Worm (Caenorhabditis elegans): ENCODE measurements around the gene F43E2.1.

Gene F43E2.1

ce11 chrII:7340703-7341102 is 34.4 kb upstream of the F43E2.1 start:
- TF ChIP-seq crh-2 (tag; optimal IDR thresholded peaks at IDR 0.05): no peak
- TF ChIP-seq C34F6.9 (tag; optimal IDR thresholded peaks at IDR 0.05): no peak
- no peak for TF ChIP-seq snpc-4 (tag; optimal IDR thresholded peaks at IDR 0.05)
- no peak for TF ChIP-seq gmeb-1 (tag; optimal IDR thresholded peaks at IDR 0.05)
- TF ChIP-seq ztf-1 (GFP tag; conservative IDR thresholded peaks at IDR 0.05): no peak
- TF ChIP-seq sem-4 (tag; optimal IDR thresholded peaks at IDR 0.05): no peak
- TF ChIP-seq unc-62 (GFP tag; optimal IDR thresholded peaks at IDR 0.05): no peak
- TF ChIP-seq R02D3.7 (tag; optimal IDR thresholded peaks at IDR 0.05): no peak
- no peak for TF ChIP-seq elt-1 (tag; optimal IDR thresholded peaks at IDR 0.05)
- no peak for TF ChIP-seq lsy-2 (tag; optimal IDR thresholded peaks at IDR 0.05)
- TF ChIP-seq ZK546.5 (tag; optimal IDR thresholded peaks at IDR 0.05): no peak
- TF ChIP-seq elt-3 (tag; optimal IDR thresholded peaks at IDR 0.05): no peak

ce11 chrII:7341572-7342303 is 33.3 kb upstream of the F43E2.1 start:
- TF ChIP-seq ZK546.5 (tag; optimal IDR thresholded peaks at IDR 0.05): no peak
- TF ChIP-seq sma-9 (GFP tag; optimal IDR thresholded peaks at IDR 0.05): peak; percentile 30
- no peak for TF ChIP-seq sma-9 (tag; optimal IDR thresholded peaks at IDR 0.05)
- TF ChIP-seq C34F6.9 (tag; optimal IDR thresholded peaks at IDR 0.05): no peak
- TF ChIP-seq sem-4 (tag; optimal IDR thresholded peaks at IDR 0.05): no peak
- no peak for TF ChIP-seq dmd-4 (tag; optimal IDR thresholded peaks at IDR 0.05)
- no peak for TF ChIP-seq snpc-4 (tag; optimal IDR thresholded peaks at IDR 0.05)
- no peak for TF ChIP-seq ceh-16 (tag; optimal IDR thresholded peaks at IDR 0.05)
- TF ChIP-seq crh-2 (tag; optimal IDR thresholded peaks at IDR 0.05): peak; percentile 20
- no peak for TF ChIP-seq sma-3 (GFP tag; optimal IDR thresholded peaks at IDR 0.05)
- TF ChIP-seq nhr-6 (tag; optimal IDR thresholded peaks at IDR 0.05): no peak
- TF ChIP-seq lin-13 (GFP tag; optimal IDR thresholded peaks at IDR 0.05): no peak
- no peak for TF ChIP-seq aly-2 (tag; optimal IDR thresholded peaks at IDR 0.05)
- peak in 1 of 2 experiments; percentile 16 for TF ChIP-seq lsy-2 (tag; optimal IDR thresholded peaks at IDR 0.05)
- no peak for TF ChIP-seq fos-1 (tag; optimal IDR thresholded peaks at IDR 0.05)
- TF ChIP-seq nhr-237 (tag; optimal IDR thresholded peaks at IDR 0.05): no peak
- no peak for TF ChIP-seq peb-1 (tag; optimal IDR thresholded peaks at IDR 0.05)
- no peak for TF ChIP-seq ztf-11 (tag; optimal IDR thresholded peaks at IDR 0.05)
- no peak for TF ChIP-seq lin-11 (tag; optimal IDR thresholded peaks at IDR 0.05)
- no peak for TF ChIP-seq nhr-12 (tag; optimal IDR thresholded peaks at IDR 0.05)
- TF ChIP-seq alr-1 (tag; optimal IDR thresholded peaks at IDR 0.05): no peak
- TF ChIP-seq nhr-129 (tag; optimal IDR thresholded peaks at IDR 0.05): no peak
- no peak for TF ChIP-seq elt-1 (tag; optimal IDR thresholded peaks at IDR 0.05)
- TF ChIP-seq nhr-23 (tag; optimal IDR thresholded peaks at IDR 0.05): no peak
- TF ChIP-seq nhr-25 (tag; optimal IDR thresholded peaks at IDR 0.05): peak; percentile 10
- no peak for TF ChIP-seq unc-39 (tag; optimal IDR thresholded peaks at IDR 0.05)
- TF ChIP-seq ztf-4 (tag; optimal IDR thresholded peaks at IDR 0.05): no peak
- no peak for TF ChIP-seq ama-1 (optimal IDR thresholded peaks at IDR 0.05)
- no peak for TF ChIP-seq gmeb-1 (tag; optimal IDR thresholded peaks at IDR 0.05)

ce11 chrII:7342884-7343283 is 32.2 kb upstream of the F43E2.1 start:
- no peak for TF ChIP-seq lin-39 (tag; optimal IDR thresholded peaks at IDR 0.05)
- no peak for TF ChIP-seq egl-27 (tag; optimal IDR thresholded peaks at IDR 0.05)
- TF ChIP-seq sma-9 (GFP tag; optimal IDR thresholded peaks at IDR 0.05): peak; percentile 80
- TF ChIP-seq sma-9 (tag; optimal IDR thresholded peaks at IDR 0.05): no peak
- peak; percentile 33 for TF ChIP-seq nhr-25 (tag; optimal IDR thresholded peaks at IDR 0.05)
- TF ChIP-seq mdl-1 (tag; optimal IDR thresholded peaks at IDR 0.05): peak in 1 of 2 experiments; percentile 82
- TF ChIP-seq nhr-129 (tag; optimal IDR thresholded peaks at IDR 0.05): peak; percentile 38
- peak; percentile 23 for TF ChIP-seq gmeb-1 (tag; optimal IDR thresholded peaks at IDR 0.05)
- TF ChIP-seq ama-1 (optimal IDR thresholded peaks at IDR 0.05): peak; percentile 60
- TF ChIP-seq crh-2 (tag; optimal IDR thresholded peaks at IDR 0.05): peak; percentile 40
- TF ChIP-seq ZK546.5 (tag; optimal IDR thresholded peaks at IDR 0.05): no peak
- peak; percentile 68 for TF ChIP-seq blmp-1 (tag; optimal IDR thresholded peaks at IDR 0.05; ENCODE audit: insufficient read depth)
- no peak for TF ChIP-seq ceh-16 (tag; optimal IDR thresholded peaks at IDR 0.05)
- TF ChIP-seq sma-3 (GFP tag; optimal IDR thresholded peaks at IDR 0.05): peak; percentile 49

ce11 chrII:7343668-7344067 is 31.4 kb upstream of the F43E2.1 start:
- TF ChIP-seq mdl-1 (tag; optimal IDR thresholded peaks at IDR 0.05): no peak
- no peak for TF ChIP-seq nhr-237 (tag; optimal IDR thresholded peaks at IDR 0.05)
- no peak for TF ChIP-seq C34F6.9 (tag; optimal IDR thresholded peaks at IDR 0.05)
- no peak for TF ChIP-seq aly-2 (tag; optimal IDR thresholded peaks at IDR 0.05)
- no peak for TF ChIP-seq nhr-129 (tag; optimal IDR thresholded peaks at IDR 0.05)
- TF ChIP-seq sem-4 (tag; optimal IDR thresholded peaks at IDR 0.05): no peak
- TF ChIP-seq elt-3 (tag; optimal IDR thresholded peaks at IDR 0.05): no peak
- TF ChIP-seq ZK546.5 (tag; optimal IDR thresholded peaks at IDR 0.05): no peak
- TF ChIP-seq mbf-1 (tag; optimal IDR thresholded peaks at IDR 0.05): no peak
- no peak for TF ChIP-seq ama-1 (optimal IDR thresholded peaks at IDR 0.05)
- no peak for TF ChIP-seq Y55F3AM.14 (GFP tag; optimal IDR thresholded peaks at IDR 0.05)
- no peak for TF ChIP-seq ceh-82 (tag; optimal IDR thresholded peaks at IDR 0.05)
- TF ChIP-seq nhr-23 (tag; optimal IDR thresholded peaks at IDR 0.05): no peak
- no peak for TF ChIP-seq zag-1 (tag; optimal IDR thresholded peaks at IDR 0.05)
- no peak for TF ChIP-seq elt-1 (tag; optimal IDR thresholded peaks at IDR 0.05)
